Fruit fly (Drosophila melanogaster) whole organism, embryonic: ENCODE measurements around the gene srl.

Source experiments
- B-H2 ChIP-seq: fragments of 200-800 bp; sonication (Bioruptor generic); optimal IDR thresholded peaks from 2 replicates; lab custom pipeline; 2018; ENCODE audit warnings: missing biosample characterization, mild to moderate bottlenecking, missing genetic modification characterization
- BEAF-32 ChIP-seq: fragments of 200-800 bp; sonication (Bioruptor generic); optimal IDR thresholded peaks from 3 replicates; lab custom pipeline; 2017; ENCODE audit warnings: missing biosample characterization, missing genetic modification characterization, mild to moderate bottlenecking, moderate library complexity, missing genetic modification reagents
- BtbVII ChIP-seq: fragments of 200-800 bp; sonication (Bioruptor generic); optimal IDR thresholded peaks from 3 replicates; lab custom pipeline; 2017; ENCODE audit warnings: missing biosample characterization, mild to moderate bottlenecking, missing genetic modification characterization
- C15 ChIP-seq: fragments of 200-800 bp; sonication (Bioruptor generic); IDR thresholded peaks from 3 replicates; pipeline ENCODE4 v1.3.6; 2022; ENCODE audit warnings: missing biosample characterization, missing genetic modification characterization
- CG10267 ChIP-seq: fragments of 200-800 bp; sonication (Bioruptor generic); optimal IDR thresholded peaks from 2 replicates; lab custom pipeline; 2018; ENCODE audit warnings: missing biosample characterization, mild to moderate bottlenecking, missing genetic modification characterization, moderate library complexity
- CG10979 ChIP-seq: fragments of 200-800 bp; sonication (Bioruptor generic); optimal IDR thresholded peaks from 2 replicates; lab custom pipeline; 2018; ENCODE audit warnings: missing biosample characterization, mild to moderate bottlenecking, missing genetic modification characterization, moderate library complexity
- CG11398 ChIP-seq: fragments of 200-800 bp; sonication (Bioruptor generic); optimal IDR thresholded peaks from 2 replicates; lab custom pipeline; 2016; ENCODE audit warnings: missing biosample characterization, missing genetic modification characterization
- CG1602 ChIP-seq: fragments of 200-800 bp; sonication (Bioruptor generic); optimal IDR thresholded peaks from 3 replicates; lab custom pipeline; 2016; ENCODE audit warnings: missing biosample characterization, missing genetic modification characterization
- CG3281 ChIP-seq: fragments of 200-800 bp; sonication (Bioruptor generic); optimal IDR thresholded peaks from 3 replicates; lab custom pipeline; 2017; ENCODE audit warnings: missing biosample characterization, mild to moderate bottlenecking, missing genetic modification characterization
- CG3847 ChIP-seq: fragments of 200-800 bp; sonication (Bioruptor generic); IDR thresholded peaks from 2 replicates; pipeline ENCODE4 v1.3.6; 2022; ENCODE audit warnings: missing biosample characterization, missing genetic modification characterization
- CG4424 ChIP-seq: fragments of 200-800 bp; sonication (Bioruptor generic); optimal IDR thresholded peaks from 3 replicates; lab custom pipeline; 2016; ENCODE audit warnings: missing biosample characterization, missing genetic modification characterization
- CG7372 ChIP-seq: fragments of 200-800 bp; sonication (Bioruptor generic); IDR thresholded peaks from 2 replicates; pipeline ENCODE4 v1.3.6; 2022; ENCODE audit warnings: missing biosample characterization, missing genetic modification characterization
- CG7839 ChIP-seq: fragments of 200-800 bp; sonication (Bioruptor generic); optimal IDR thresholded peaks from 3 replicates; lab custom pipeline; 2018; ENCODE audit warnings: missing biosample characterization, mild to moderate bottlenecking, missing genetic modification characterization, moderate library complexity
- CG7987 ChIP-seq: fragments of 200-800 bp; sonication (Bioruptor generic); optimal IDR thresholded peaks from 2 replicates; lab custom pipeline; 2018; ENCODE audit warnings: missing biosample characterization, mild to moderate bottlenecking, missing genetic modification characterization, moderate library complexity
- CG8281 ChIP-seq: fragments of 200-800 bp; sonication (Bioruptor generic); optimal IDR thresholded peaks from 2 replicates; lab custom pipeline; 2018; ENCODE audit warnings: missing biosample characterization, mild to moderate bottlenecking, missing genetic modification characterization, moderate library complexity
- CG9215 ChIP-seq: fragments of 200-800 bp; sonication (Bioruptor generic); IDR thresholded peaks from 2 replicates; pipeline ENCODE4 v1.3.6; 2022; ENCODE audit warnings: missing biosample characterization, missing genetic modification characterization
- CG9932 ChIP-seq: fragments of 200-800 bp; sonication (Bioruptor generic); IDR thresholded peaks from 2 replicates; pipeline ENCODE4 v1.3.6; 2022; ENCODE audit warnings: missing biosample characterization, missing genetic modification characterization
- Dp ChIP-seq: fragments of 200-800 bp; sonication (Bioruptor generic); optimal IDR thresholded peaks from 2 replicates; lab custom pipeline; 2018; ENCODE audit warnings: missing biosample characterization, mild to moderate bottlenecking, missing genetic modification characterization, moderate library complexity
- E2f2 ChIP-seq: fragments of 200-800 bp; sonication (Bioruptor generic); IDR thresholded peaks from 2 replicates; pipeline ENCODE4 v1.3.6; 2022; ENCODE audit warnings: missing biosample characterization, missing genetic modification characterization
- HLHmδ ChIP-seq: fragments of 200-800 bp; sonication (Bioruptor generic); optimal IDR thresholded peaks from 2 replicates; lab custom pipeline; 2018; ENCODE audit warnings: missing biosample characterization, mild to moderate bottlenecking, missing genetic modification characterization, moderate library complexity
- HmgZ ChIP-seq: fragments of 200-800 bp; sonication (Bioruptor generic); optimal IDR thresholded peaks from 2 replicates; lab custom pipeline; 2018; ENCODE audit warnings: missing biosample characterization, mild to moderate bottlenecking, missing genetic modification characterization
- Hsf ChIP-seq: fragments of 200-800 bp; sonication (Bioruptor generic); optimal IDR thresholded peaks from 3 replicates; lab custom pipeline; 2016; ENCODE audit warnings: missing biosample characterization, missing genetic modification characterization
- Mes4 ChIP-seq: fragments of 200-800 bp; sonication (Bioruptor generic); optimal IDR thresholded peaks from 2 replicates; lab custom pipeline; 2016; ENCODE audit warnings: missing biosample characterization, missing genetic modification characterization
- Nf-YA ChIP-seq: fragments of 200-800 bp; sonication (Bioruptor generic); IDR thresholded peaks from 2 replicates; pipeline ENCODE4 v1.3.6; 2022; ENCODE audit warnings: missing biosample characterization, missing genetic modification characterization
- Rfx ChIP-seq: fragments of 200-800 bp; sonication (Bioruptor generic); IDR thresholded peaks from 2 replicates; pipeline ENCODE4 v1.3.6; 2022; ENCODE audit warnings: missing biosample characterization, missing genetic modification characterization
- Scr ChIP-seq: fragments of 200-800 bp; sonication (Bioruptor generic); IDR thresholded peaks from 2 replicates; pipeline ENCODE4 v1.3.6; 2022; ENCODE audit warnings: missing biosample characterization, missing genetic modification characterization; ENCODE audit not compliant: partially characterized antibody
- ash1 ChIP-seq: fragments of 200-800 bp; sonication (Bioruptor generic); optimal IDR thresholded peaks from 2 replicates; lab custom pipeline; 2018; ENCODE audit warnings: missing biosample characterization, mild to moderate bottlenecking, missing genetic modification characterization
- az2 ChIP-seq: fragments of 200-800 bp; sonication (Bioruptor generic); optimal IDR thresholded peaks from 3 replicates; lab custom pipeline; 2016; ENCODE audit warnings: missing biosample characterization, missing genetic modification characterization
- bsh ChIP-seq, 2 experiments: fragments of 200-800 bp; sonication (Bioruptor generic); optimal IDR thresholded peaks; 2 replicates each; lab custom pipeline; 2017 to 2018; ENCODE audit warnings: mild to moderate bottlenecking in 2 of 2, missing biosample characterization in 2 of 2, missing genetic modification characterization in 2 of 2, moderate library complexity in 1 of 2
- cg ChIP-seq: fragments of 200-800 bp; sonication (Bioruptor generic); optimal IDR thresholded peaks from 3 replicates; lab custom pipeline; 2019; ENCODE audit warnings: missing biosample characterization, mild to moderate bottlenecking, missing genetic modification characterization, moderate library complexity
- esg ChIP-seq: fragments of 200-800 bp; sonication (Bioruptor generic); conservative IDR thresholded peaks from 2 replicates; pipeline ENCODE4 v1.3.6; 2022; ENCODE audit warnings: missing biosample characterization, missing genetic modification characterization
- hb ChIP-seq: fragments of 200-800 bp; sonication (Bioruptor generic); IDR thresholded peaks from 3 replicates; pipeline ENCODE4 v1.3.6; 2022; ENCODE audit warnings: missing biosample characterization, missing genetic modification characterization; ENCODE audit not compliant: partially characterized antibody
- hbn ChIP-seq: fragments of 200-800 bp; sonication (Bioruptor generic); IDR thresholded peaks from 2 replicates; pipeline ENCODE4 v1.3.6; 2022; ENCODE audit warnings: missing biosample characterization, missing genetic modification characterization; ENCODE audit not compliant: partially characterized antibody
- ind ChIP-seq: fragments of 200-800 bp; sonication (Bioruptor generic); optimal IDR thresholded peaks from 3 replicates; lab custom pipeline; 2016; ENCODE audit warnings: missing biosample characterization, missing genetic modification characterization
- insv ChIP-seq, 2 experiments: fragments of 200-800 bp; sonication (Bioruptor generic); optimal IDR thresholded peaks; 3 replicates each; lab custom pipeline; 2016 to 2018; ENCODE audit warnings: missing biosample characterization in 2 of 2, missing genetic modification characterization in 2 of 2
- ken ChIP-seq: fragments of 200-800 bp; sonication (Bioruptor generic); IDR thresholded peaks from 3 replicates; pipeline ENCODE4 v1.3.6; 2022; ENCODE audit warnings: missing biosample characterization, missing genetic modification characterization
- klu ChIP-seq: fragments of 200-800 bp; sonication (Bioruptor generic); IDR thresholded peaks from 2 replicates; pipeline ENCODE4 v1.3.6; 2022; ENCODE audit warnings: missing biosample characterization, missing genetic modification characterization
- lab ChIP-seq: fragments of 200-800 bp; sonication (Bioruptor generic); optimal IDR thresholded peaks from 3 replicates; lab custom pipeline; 2017; ENCODE audit warnings: missing biosample characterization, missing genetic modification characterization, mild to moderate bottlenecking, moderate library complexity, missing genetic modification reagents
- maf-S ChIP-seq: fragments of 200-800 bp; sonication (Bioruptor generic); optimal IDR thresholded peaks from 2 replicates; lab custom pipeline; 2016; ENCODE audit warnings: missing biosample characterization, missing genetic modification characterization
- mirr ChIP-seq: fragments of 200-800 bp; sonication (Bioruptor generic); optimal IDR thresholded peaks from 3 replicates; lab custom pipeline; 2018; ENCODE audit warnings: missing biosample characterization, mild to moderate bottlenecking, missing genetic modification characterization
- nerfin-2 ChIP-seq: fragments of 200-800 bp; sonication (Bioruptor generic); IDR thresholded peaks from 2 replicates; pipeline ENCODE4 v1.3.6; 2022; ENCODE audit warnings: missing biosample characterization, missing genetic modification characterization; ENCODE audit not compliant: partially characterized antibody
- nmo ChIP-seq: fragments of 200-800 bp; sonication (Bioruptor generic); optimal IDR thresholded peaks from 2 replicates; lab custom pipeline; 2018; ENCODE audit warnings: missing biosample characterization, mild to moderate bottlenecking, missing genetic modification characterization, moderate library complexity
- pho ChIP-seq: fragments of 200-800 bp; sonication (Bioruptor generic); optimal IDR thresholded peaks from 2 replicates; lab custom pipeline; 2016; ENCODE audit warnings: missing biosample characterization, missing genetic modification characterization
- pros ChIP-seq: fragments of 200-800 bp; sonication (Bioruptor generic); optimal IDR thresholded peaks from 3 replicates; lab custom pipeline; 2019; ENCODE audit warnings: missing biosample characterization, mild to moderate bottlenecking, missing genetic modification characterization, moderate library complexity
- ranshi ChIP-seq: fragments of 200-800 bp; sonication (Bioruptor generic); IDR thresholded peaks from 2 replicates; pipeline ENCODE4 v1.3.6; 2022; ENCODE audit warnings: missing biosample characterization, missing genetic modification characterization
- salm ChIP-seq: fragments of 200-800 bp; sonication (Bioruptor generic); optimal IDR thresholded peaks from 2 replicates; lab custom pipeline; 2018; ENCODE audit warnings: missing biosample characterization, mild to moderate bottlenecking, missing genetic modification characterization
- slbo ChIP-seq: fragments of 200-800 bp; sonication (Bioruptor generic); IDR thresholded peaks from 2 replicates; pipeline ENCODE4 v1.3.6; 2022; ENCODE audit warnings: missing biosample characterization, missing genetic modification characterization
- tio ChIP-seq: fragments of 200-800 bp; sonication (Bioruptor generic); optimal IDR thresholded peaks from 2 replicates; lab custom pipeline; 2017; ENCODE audit warnings: missing biosample characterization, missing genetic modification characterization, inconsistent platforms
- tx ChIP-seq: fragments of 200-800 bp; sonication (Bioruptor generic); optimal IDR thresholded peaks from 2 replicates; lab custom pipeline; 2016; ENCODE audit warnings: missing biosample characterization, missing genetic modification characterization
- vfl ChIP-seq: fragments of 200-800 bp; sonication (Bioruptor generic); optimal IDR thresholded peaks from 2 replicates; lab custom pipeline; 2016; ENCODE audit warnings: missing biosample characterization, missing genetic modification characterization
- vvl ChIP-seq: fragments of 200-800 bp; sonication (Bioruptor generic); IDR thresholded peaks from 2 replicates; pipeline ENCODE4 v1.3.6; 2022; ENCODE audit warnings: missing biosample characterization, missing genetic modification characterization

The srl gene

DNA sequence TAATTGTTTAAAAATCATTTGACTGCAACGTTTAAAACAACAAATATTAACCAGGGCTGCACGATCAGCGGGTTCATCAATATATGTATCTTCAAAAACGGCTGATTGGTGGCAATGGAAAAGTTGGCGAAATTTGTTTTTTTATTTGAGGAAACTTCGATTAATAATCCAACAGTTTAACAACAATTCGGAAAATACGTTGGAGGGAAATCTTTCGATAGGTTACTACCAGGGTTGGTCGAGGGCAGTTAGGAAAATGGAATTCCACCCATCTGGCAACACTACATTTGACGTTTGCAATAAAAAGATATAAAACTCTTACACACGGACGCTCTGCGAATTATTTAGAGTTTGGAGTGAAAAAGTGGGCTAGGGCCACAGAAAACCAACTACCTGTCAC lies 8.0 kb upstream of the srl start, which contains the start of the genes Lipt2 and CG14650 (continued):
- TF ChIP-seq Dp: peak; percentile 62
- TF ChIP-seq vfl (GFP tag; lab: Kevin White, UChicago): peak; percentile 12
- TF ChIP-seq BtbVII (GFP tag; lab: Kevin White, UChicago): no peak
- TF ChIP-seq az2 (GFP tag; lab: Kevin White, UChicago): peak; percentile 47
- TF ChIP-seq insv (GFP tag; optimal IDR thresholded peaks at IDR 0.05; lab: Kevin White, UChicago): peak in 1 of 2 experiments; percentile 38
- TF ChIP-seq esg: no peak
- no peak for TF ChIP-seq pros (GFP tag; lab: Kevin White, UChicago)
- peak; percentile 38 for TF ChIP-seq CG7987 (GFP tag; lab: Kevin White, UChicago)
- peak; percentile 8 for TF ChIP-seq mirr (GFP tag; lab: Kevin White, UChicago)
- TF ChIP-seq tio: no peak
- TF ChIP-seq CG8281 (tag; lab: Kevin White, UChicago): no peak
- peak; percentile 69; the same call in 1 of the 2 replicates for TF ChIP-seq E2f2 (GFP tag; lab: Robert Waterston, UW)
- TF ChIP-seq lab (GFP tag; lab: Kevin White, UChicago): no peak
- TF ChIP-seq HmgZ (tag; lab: Kevin White, UChicago): peak; percentile 86
- TF ChIP-seq salm (tag; lab: Kevin White, UChicago): no peak
- TF ChIP-seq cg (GFP tag; lab: Kevin White, UChicago): no peak
- TF ChIP-seq CG9215: peak; percentile 30; the same call in 1 of the 2 replicates
- peak; percentile 47 for TF ChIP-seq CG7839 (tag; lab: Kevin White, UChicago)
- TF ChIP-seq CG4424 (GFP tag; lab: Kevin White, UChicago): peak; percentile 47
- TF ChIP-seq nmo (GFP tag; lab: Kevin White, UChicago): peak; percentile 77
- TF ChIP-seq CG3281: peak; percentile 90
- TF ChIP-seq C15 (GFP tag; lab: Robert Waterston, UW): no peak
- TF ChIP-seq bsh (GFP tag; optimal IDR thresholded peaks at IDR 0.05; lab: Kevin White, UChicago): peak in 1 of 2 experiments; percentile 58
- TF ChIP-seq tx (GFP tag; lab: Kevin White, UChicago): peak; percentile 53
- TF ChIP-seq ind: peak; percentile 60
- TF ChIP-seq klu: no peak
- TF ChIP-seq maf-S (GFP tag; lab: Kevin White, UChicago): peak; percentile 12
- peak; percentile 76 for TF ChIP-seq Hsf (GFP tag; lab: Kevin White, UChicago)
- peak; percentile 68 for TF ChIP-seq Scr (GFP tag; lab: Robert Waterston, UW)
- peak; percentile 77 for TF ChIP-seq BEAF-32 (GFP tag; lab: Kevin White, UChicago)
- TF ChIP-seq nerfin-2 (GFP tag; lab: Robert Waterston, UW): no peak
- peak; percentile 67 for TF ChIP-seq CG9932 (GFP tag; lab: Robert Waterston, UW)
- peak; percentile 64 for TF ChIP-seq CG3847
- TF ChIP-seq ken (GFP tag; lab: Robert Waterston, UW): no peak
- TF ChIP-seq Rfx (GFP tag; lab: Robert Waterston, UW): peak; percentile 66
- TF ChIP-seq CG10979 (tag; lab: Kevin White, UChicago): peak; percentile 37
- TF ChIP-seq ash1 (GFP tag; lab: Kevin White, UChicago): no peak
- peak; percentile 47 for TF ChIP-seq Mes4 (GFP tag; lab: Kevin White, UChicago)
- no peak for TF ChIP-seq Nf-YA
- TF ChIP-seq hbn (GFP tag; lab: Robert Waterston, UW): peak; percentile 55; the same call in 1 of the 2 replicates
- TF ChIP-seq pho (GFP tag; lab: Kevin White, UChicago): peak; percentile 56
- TF ChIP-seq CG11398 (GFP tag; lab: Kevin White, UChicago): no peak
- peak; percentile 72 for TF ChIP-seq slbo (GFP tag; lab: Robert Waterston, UW)
- TF ChIP-seq CG10267 (tag; lab: Kevin White, UChicago): peak; percentile 60
- TF ChIP-seq B-H2: peak; percentile 68
- TF ChIP-seq ranshi: no peak; the same call in 1 of the 2 replicates
- TF ChIP-seq HLHmδ (GFP tag; lab: Kevin White, UChicago): no peak
- TF ChIP-seq vvl (GFP tag; lab: Robert Waterston, UW): peak; percentile 63
- TF ChIP-seq CG1602: peak; percentile 50
- no peak for TF ChIP-seq hb (GFP tag; lab: Robert Waterston, UW)
- TF ChIP-seq CG7372: no peak
